Worm (Caenorhabditis elegans) whole organism, mixed stage, embryonic: ENCODE results near the gene rpn-12.

Experiments used
- M03D4.4 ChIP-seq: sonication (generic microtip); optimal IDR thresholded peaks from 2 replicates; lab custom pipeline; 2017; ENCODE audit warnings: mild to moderate bottlenecking, missing genetic modification characterization, missing compliant biosample characterization
- bed-3 ChIP-seq: fragments of 200-800 bp; sonication (Bioruptor generic); optimal IDR thresholded peaks from 3 replicates; lab custom pipeline; 2018; ENCODE audit warnings: mild to moderate bottlenecking, missing genetic modification characterization, moderate library complexity, missing compliant biosample characterization
- blmp-1 ChIP-seq: fragments of 150-350 bp; optimal IDR thresholded peaks from 2 replicates; lab custom pipeline; 2014; ENCODE audit warnings: missing biosample characterization, missing genetic modification characterization
- ceh-39 ChIP-seq: fragments of 150-350 bp; optimal IDR thresholded peaks from 2 replicates; lab custom pipeline; 2014; ENCODE audit warnings: missing biosample characterization, missing genetic modification characterization
- ceh-43 ChIP-seq: fragments of 200-800 bp; sonication (Bioruptor generic); optimal IDR thresholded peaks from 2 replicates; lab custom pipeline; 2018; ENCODE audit warnings: mild to moderate bottlenecking, missing genetic modification characterization, moderate library complexity, missing compliant biosample characterization
- cnd-1 ChIP-seq: fragments of 200-800 bp; sonication (Bioruptor generic); optimal IDR thresholded peaks from 2 replicates; lab custom pipeline; 2018; ENCODE audit warnings: mild to moderate bottlenecking, missing genetic modification characterization, missing compliant biosample characterization
- elt-1 ChIP-seq: sonication (generic microtip); optimal IDR thresholded peaks from 2 replicates; lab custom pipeline; 2017; ENCODE audit warnings: missing genetic modification characterization, mild to moderate bottlenecking, missing compliant biosample characterization, antibody characterized with exemption, moderate library complexity, borderline replicate concordance; ENCODE audit not compliant: insufficient read depth
- elt-3 ChIP-seq: fragments of 150-350 bp; optimal IDR thresholded peaks from 2 replicates; lab custom pipeline; 2014; ENCODE audit warnings: missing biosample characterization, missing genetic modification characterization
- flh-1 ChIP-seq: fragments of 200-800 bp; sonication (Bioruptor generic); optimal IDR thresholded peaks from 2 replicates; lab custom pipeline; 2018; ENCODE audit warnings: mild to moderate bottlenecking, missing genetic modification characterization, moderate library complexity, missing compliant biosample characterization
- ham-2 ChIP-seq: fragments of 200-800 bp; sonication (Bioruptor generic); optimal IDR thresholded peaks from 2 replicates; lab custom pipeline; 2018; ENCODE audit warnings: mild to moderate bottlenecking, missing genetic modification characterization, missing compliant biosample characterization
- hlh-1 ChIP-seq: fragments of 150-350 bp; optimal IDR thresholded peaks from 2 replicates; lab custom pipeline; 2014; ENCODE audit warnings: missing biosample characterization, missing genetic modification reagents, missing genetic modification characterization
- lin-13 ChIP-seq: fragments of 150-350 bp; optimal IDR thresholded peaks from 2 replicates; lab custom pipeline; 2014; ENCODE audit warnings: missing biosample characterization, missing genetic modification characterization
- lin-32 ChIP-seq: fragments of 200-800 bp; sonication (Bioruptor generic); optimal IDR thresholded peaks from 2 replicates; lab custom pipeline; 2018; ENCODE audit warnings: mild to moderate bottlenecking, missing genetic modification characterization, missing compliant biosample characterization
- lsy-2 ChIP-seq: fragments of 150-350 bp; optimal IDR thresholded peaks from 2 replicates; lab custom pipeline; 2014; ENCODE audit warnings: missing biosample characterization, missing genetic modification characterization
- mab-5 ChIP-seq: fragments of 150-350 bp; optimal IDR thresholded peaks from 2 replicates; lab custom pipeline; 2014; ENCODE audit warnings: missing biosample characterization, missing genetic modification characterization
- mep-1 ChIP-seq: fragments of 150-350 bp; optimal IDR thresholded peaks from 2 replicates; lab custom pipeline; 2017; ENCODE audit warnings: missing biosample characterization, missing genetic modification reagents, missing genetic modification characterization, inconsistent platforms
- mls-2 ChIP-seq: sonication (generic microtip); optimal IDR thresholded peaks from 2 replicates; lab custom pipeline; 2016; ENCODE audit warnings: mild to moderate bottlenecking, missing genetic modification characterization, moderate library complexity, missing compliant biosample characterization
- nhr-2 ChIP-seq: fragments of 150-350 bp; optimal IDR thresholded peaks from 2 replicates; lab custom pipeline; 2014; ENCODE audit warnings: missing biosample characterization, missing genetic modification characterization
- nhr-237 ChIP-seq: fragments of 150-350 bp; optimal IDR thresholded peaks from 2 replicates; lab custom pipeline; 2014; ENCODE audit warnings: missing biosample characterization, missing genetic modification characterization
- sem-2 ChIP-seq: fragments of 200-800 bp; sonication (Bioruptor generic); optimal IDR thresholded peaks from 2 replicates; lab custom pipeline; 2018; ENCODE audit warnings: mild to moderate bottlenecking, missing genetic modification characterization, missing compliant biosample characterization
- snpc-4 ChIP-seq: fragments of 150-350 bp; optimal IDR thresholded peaks from 2 replicates; lab custom pipeline; 2014; ENCODE audit warnings: missing biosample characterization, missing genetic modification characterization
- sptf-1 ChIP-seq: sonication (generic microtip); optimal IDR thresholded peaks from 2 replicates; lab custom pipeline; 2017; ENCODE audit warnings: mild to moderate bottlenecking, missing genetic modification characterization, moderate library complexity, missing compliant biosample characterization
- tbx-8 ChIP-seq: fragments of 200-800 bp; sonication (Bioruptor generic); optimal IDR thresholded peaks from 2 replicates; lab custom pipeline; 2018; ENCODE audit warnings: mild to moderate bottlenecking, missing genetic modification characterization, moderate library complexity, missing compliant biosample characterization
- unc-120 ChIP-seq: sonication (generic microtip); optimal IDR thresholded peaks from 2 replicates; lab custom pipeline; 2017; ENCODE audit warnings: missing genetic modification characterization, missing compliant biosample characterization; ENCODE audit not compliant: poor library complexity, severe bottlenecking
- unc-39 ChIP-seq: fragments of 150-350 bp; optimal IDR thresholded peaks from 2 replicates; lab custom pipeline; 2014; ENCODE audit warnings: missing biosample characterization, missing genetic modification characterization
- unc-62 ChIP-seq: fragments of 150-350 bp; optimal IDR thresholded peaks from 2 replicates; lab custom pipeline; 2014; ENCODE audit warnings: missing biosample characterization, missing genetic modification reagents, missing genetic modification characterization
- zip-8 ChIP-seq: fragments of 150-350 bp; optimal IDR thresholded peaks from 2 replicates; lab custom pipeline; 2014; ENCODE audit warnings: missing biosample characterization, missing genetic modification characterization
- ztf-11 ChIP-seq: fragments of 150-350 bp; optimal IDR thresholded peaks from 2 replicates; lab custom pipeline; 2014; ENCODE audit warnings: missing biosample characterization, missing genetic modification characterization

Gene rpn-12

DNA sequence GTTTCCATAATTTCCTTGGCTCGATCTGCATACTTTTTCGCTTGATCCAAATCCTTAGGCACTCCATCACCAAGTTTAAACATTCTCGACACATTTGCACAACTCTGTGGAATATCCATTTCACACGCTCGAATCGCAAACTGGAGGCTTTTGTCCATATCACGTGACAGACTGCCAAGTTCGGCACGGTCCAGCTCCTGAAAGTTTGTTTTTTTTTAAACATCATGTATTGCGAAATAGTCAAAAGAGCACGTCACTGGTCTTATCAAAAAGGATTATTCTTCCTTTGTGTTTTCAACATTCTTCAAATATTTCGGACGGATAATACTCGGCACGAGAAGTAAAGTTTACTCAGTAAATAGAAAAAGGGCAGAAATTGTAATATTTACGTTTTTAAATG lies 3.7 kb upstream of the rpn-12 start:
- TF ChIP-seq lin-13 (tag; lab: Kevin White, UChicago) (no peak), unc-120 (tag; lab: Kevin White, UChicago) (no peak), unc-62 (no peak)
- TF ChIP-seq, all 35 proteins: peak for 0

DNA sequence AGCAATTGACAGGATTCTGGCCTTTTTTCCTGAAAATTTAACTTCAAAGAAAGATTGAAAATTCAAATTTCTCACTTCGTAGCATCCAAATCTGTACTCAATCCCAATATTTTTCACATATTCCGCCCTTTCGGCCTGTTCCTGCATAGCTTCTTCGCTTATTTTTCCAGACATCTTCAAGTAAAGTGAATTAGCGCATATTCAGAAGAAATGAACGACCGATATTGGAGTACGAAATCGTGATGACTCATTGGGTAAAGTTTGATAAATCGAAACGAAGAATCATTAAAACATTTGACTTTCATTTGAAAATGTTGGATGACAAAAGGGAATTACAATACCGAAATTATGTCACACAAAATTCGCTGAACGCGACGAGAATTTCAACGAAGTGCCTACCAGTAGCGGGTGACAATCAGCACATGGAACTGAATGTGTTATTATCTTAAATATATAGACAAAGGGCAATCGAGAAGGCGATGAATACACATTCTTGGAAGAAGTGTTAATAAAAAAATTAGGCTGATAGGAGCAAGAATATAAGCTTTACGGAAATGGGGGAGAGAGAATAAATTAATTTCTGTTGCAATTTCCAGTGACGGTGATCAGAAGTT lies 1.8 kb upstream of the rpn-12 start, which contains the start of gene coa-7:
Gene coa-7, minus strand, starts transcription at position 174 of the 614 bp plus-strand sequence.
- TF ChIP-seq lsy-2 (tag; lab: Kevin White, UChicago): no peak
- TF ChIP-seq sem-2 (GFP tag; lab: Kevin White, UChicago): no peak
- TF ChIP-seq ceh-43 (GFP tag; lab: Kevin White, UChicago): no peak
- TF ChIP-seq snpc-4 (tag; lab: Kevin White, UChicago): no peak
- no peak for TF ChIP-seq nhr-237 (tag; lab: Kevin White, UChicago)
- TF ChIP-seq unc-39: no peak
- no peak for TF ChIP-seq sptf-1 (tag; lab: Kevin White, UChicago)
- TF ChIP-seq mls-2 (tag; lab: Kevin White, UChicago): no peak
- no peak for TF ChIP-seq hlh-1 (tag; lab: Kevin White, UChicago)
- no peak for TF ChIP-seq tbx-8 (GFP tag; lab: Kevin White, UChicago)
- no peak for TF ChIP-seq mep-1
- no peak for TF ChIP-seq elt-3 (tag; lab: Kevin White, UChicago)
- TF ChIP-seq M03D4.4: no peak
- no peak for TF ChIP-seq flh-1 (GFP tag; lab: Kevin White, UChicago)
- no peak for TF ChIP-seq ham-2
- TF ChIP-seq unc-62: no peak
- TF ChIP-seq nhr-2 (tag; lab: Kevin White, UChicago): no peak

DNA sequence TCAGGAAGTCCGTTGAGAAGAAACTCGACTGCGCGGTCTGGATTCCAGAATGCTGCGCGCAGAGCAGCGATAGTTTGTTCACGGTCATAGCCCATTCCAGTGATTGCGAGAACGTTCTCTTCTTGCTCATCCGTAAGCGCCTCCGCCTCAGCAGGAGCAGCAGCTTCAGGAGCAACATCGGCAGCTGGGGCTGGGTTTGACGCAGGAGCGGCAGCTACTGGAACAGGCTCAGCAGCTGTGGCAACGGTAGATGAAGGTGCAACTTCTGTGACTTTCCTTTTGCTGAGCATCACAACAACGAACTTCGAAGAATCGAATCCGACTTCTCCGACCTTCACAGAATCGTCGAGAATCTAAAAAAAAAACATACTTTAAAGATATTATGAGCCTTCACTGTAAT lies 799 bp upstream of the rpn-12 start:
- TF ChIP-seq flh-1 (GFP tag; lab: Kevin White, UChicago) (no peak), bed-3 (no peak), mep-1 (no peak), elt-3 (tag; lab: Kevin White, UChicago) (no peak), lin-32 (no peak), cnd-1 (tag; lab: Kevin White, UChicago) (no peak), ceh-43 (GFP tag; lab: Kevin White, UChicago) (no peak), elt-1 (tag; lab: Kevin White, UChicago) (no peak), ceh-39 (tag; lab: Kevin White, UChicago) (no peak), snpc-4 (tag; lab: Kevin White, UChicago) (no peak), nhr-237 (tag; lab: Kevin White, UChicago) (no peak)

DNA sequence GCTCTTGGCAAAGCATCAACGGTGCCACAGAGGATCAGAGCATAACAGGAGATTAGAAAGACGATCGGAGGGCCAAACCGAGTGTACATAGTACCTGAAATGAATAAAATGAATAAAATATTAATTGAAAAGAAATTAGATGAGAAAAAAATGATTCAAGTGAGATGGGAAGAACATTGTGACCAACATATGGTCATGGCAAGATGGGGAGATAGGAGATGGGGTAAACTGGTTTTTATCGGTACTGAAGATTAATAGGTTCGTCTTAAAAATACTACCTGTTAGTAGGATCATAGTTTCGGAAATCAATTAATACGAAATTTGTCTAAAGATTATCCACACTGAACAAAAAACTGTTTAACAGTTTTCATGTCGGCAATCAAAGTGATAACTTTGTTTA lies 4.2 kb downstream of the rpn-12 start, which contains the start of gene nep-1:
Gene nep-1, minus strand, starts transcription at position 101 of the 400 bp plus-strand sequence.
- TF ChIP-seq mls-2 (tag; lab: Kevin White, UChicago) (no peak), zip-8 (tag; lab: Kevin White, UChicago) (no peak)

DNA sequence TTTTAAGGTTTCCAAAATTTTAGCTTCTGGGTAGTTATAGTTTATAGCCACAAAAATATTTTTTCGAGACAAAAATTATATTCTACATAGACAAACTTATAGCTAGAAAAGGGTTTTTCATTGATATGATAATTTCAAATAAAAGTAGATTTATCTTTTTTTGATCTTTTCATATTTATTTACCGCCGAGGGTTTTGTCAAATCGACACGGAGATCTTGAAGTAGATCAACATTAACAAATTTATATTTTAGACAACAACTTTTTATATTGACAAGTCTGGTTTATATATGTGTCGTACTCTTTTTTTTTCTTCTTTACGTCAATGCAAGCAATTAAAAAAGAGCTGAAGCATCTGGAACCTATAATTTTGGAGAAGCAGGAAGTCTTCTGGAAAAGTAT lies 5.9 kb downstream of the rpn-12 start:
- no peak for TF ChIP-seq lsy-2 (tag; lab: Kevin White, UChicago)
- TF ChIP-seq ham-2: no peak
- no peak for TF ChIP-seq zip-8 (tag; lab: Kevin White, UChicago)
- TF ChIP-seq snpc-4 (tag; lab: Kevin White, UChicago): no peak
- TF ChIP-seq ceh-43 (GFP tag; lab: Kevin White, UChicago): no peak
- no peak for TF ChIP-seq cnd-1 (tag; lab: Kevin White, UChicago)
- no peak for TF ChIP-seq tbx-8 (GFP tag; lab: Kevin White, UChicago)
- no peak for TF ChIP-seq unc-62
- TF ChIP-seq lin-13 (tag; lab: Kevin White, UChicago): no peak
- TF ChIP-seq bed-3: no peak
- no peak for TF ChIP-seq ztf-11 (tag; lab: Kevin White, UChicago)
- TF ChIP-seq nhr-237 (tag; lab: Kevin White, UChicago): no peak
- no peak for TF ChIP-seq M03D4.4
- no peak for TF ChIP-seq sptf-1 (tag; lab: Kevin White, UChicago)
- TF ChIP-seq lin-32: no peak
- no peak for TF ChIP-seq mab-5
- no peak for TF ChIP-seq blmp-1 (tag; lab: Kevin White, UChicago)
